Worm (Caenorhabditis elegans) whole organism, late embryonic: ENCODE measurements around the gene aagr-3.

Experiments
- nhr-11 ChIP-seq: fragments of 150-350 bp; optimal IDR thresholded peaks from 2 replicates; lab custom pipeline; 2014; ENCODE audit warnings: missing biosample characterization, missing genetic modification characterization
- pat-9 ChIP-seq: fragments of 200-800 bp; sonication (Bioruptor generic); optimal IDR thresholded peaks from 2 replicates; lab custom pipeline; 2018; ENCODE audit warnings: mild to moderate bottlenecking, missing genetic modification characterization, moderate library complexity, missing compliant biosample characterization

DNA sequence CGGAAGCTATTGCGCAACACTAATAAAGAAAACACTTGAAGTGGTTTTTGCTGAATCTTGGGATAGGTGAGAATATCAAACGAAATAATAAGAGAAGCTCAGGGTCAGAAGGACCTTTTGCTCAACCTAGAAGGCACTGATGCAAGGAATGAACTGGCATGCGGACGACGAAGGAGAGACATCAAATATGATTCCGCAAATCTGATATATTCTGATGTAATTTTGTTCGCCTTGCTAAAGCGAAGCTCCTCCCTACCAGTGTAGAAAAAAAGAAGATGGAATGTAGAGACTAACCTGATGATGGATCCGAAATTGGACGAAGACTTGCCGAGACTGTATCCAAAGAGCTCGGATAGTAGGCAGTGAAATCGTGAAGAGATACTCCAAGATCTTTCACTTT lies 38.6 kb upstream of the aagr-3 start:
- TF ChIP-seq nhr-11 (tag; lab: Kevin White, UChicago) (no peak), pat-9 (tag; lab: Kevin White, UChicago) (no peak)
